Worm (Caenorhabditis elegans): Measurements from ENCODE around the gene gtf-2A2.

The gtf-2A2 gene

ce11 chrIII:12616990-12617393 lies 7.6 kb upstream of the gtf-2A2 start (continued):
- TF ChIP-seq nhr-71 (tag; optimal IDR thresholded peaks at IDR 0.05) (peak; percentile 89), ama-1 (optimal IDR thresholded peaks at IDR 0.05) (no peak), nhr-77 (tag; optimal IDR thresholded peaks at IDR 0.05) (peak; percentile 67), ztf-11 (tag; optimal IDR thresholded peaks at IDR 0.05) (no peak), snu-23 (GFP tag; optimal IDR thresholded peaks at IDR 0.05) (peak; percentile 73), zag-1 (tag; optimal IDR thresholded peaks at IDR 0.05) (no peak), Y116A8C.19 (tag; optimal IDR thresholded peaks at IDR 0.05; ENCODE audit: borderline replicate concordance) (no peak)

DNA sequence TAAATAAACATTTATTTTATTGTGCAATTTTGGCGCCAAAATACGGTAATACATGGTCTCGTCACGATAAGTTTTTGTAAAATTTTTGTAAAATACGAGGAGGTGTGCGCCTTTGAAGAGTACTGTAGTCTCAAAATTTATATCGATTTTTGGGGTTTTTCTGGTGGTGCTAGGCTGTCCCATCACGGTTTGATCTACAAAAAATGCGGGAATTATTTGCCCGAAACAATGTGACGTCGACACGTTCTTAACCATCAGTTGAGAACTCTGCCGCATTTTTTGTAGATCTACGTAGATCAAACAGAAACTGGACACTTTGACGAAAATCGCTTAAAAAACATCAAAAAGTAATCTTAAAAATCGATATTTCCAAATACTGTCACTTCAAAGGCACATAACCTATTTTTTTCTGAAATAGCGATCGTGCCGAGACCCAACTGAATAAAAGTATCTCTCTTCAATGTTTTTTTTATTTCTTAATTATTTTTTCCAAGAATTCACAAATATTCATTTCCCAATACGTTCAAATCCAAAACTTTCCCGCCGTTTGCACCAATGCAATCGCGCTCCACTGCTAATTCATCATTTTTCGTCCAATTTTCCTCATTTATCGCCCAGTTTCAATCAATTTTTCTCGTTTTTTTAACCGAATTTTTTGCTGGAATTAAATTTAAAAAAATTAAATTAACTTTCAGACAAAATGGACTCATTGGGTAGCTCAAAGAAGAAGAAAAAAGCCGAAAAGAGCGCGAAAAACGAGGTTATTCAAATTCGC lies 1.5 kb downstream of the gtf-2A2 start, which contains the start of gene pqn-80:
pqn-80 (plus strand) TSS at position 694 of the 775 bp plus-strand sequence.
- TF ChIP-seq snu-23 (GFP tag; optimal IDR thresholded peaks at IDR 0.05): peak; percentile 74
- TF ChIP-seq efl-3 (GFP tag; optimal IDR thresholded peaks at IDR 0.05): no peak
- TF ChIP-seq pag-3 (tag; optimal IDR thresholded peaks at IDR 0.05; ENCODE audit: borderline replicate concordance, insufficient read depth): no peak
- no peak for TF ChIP-seq ces-1 (GFP tag; optimal IDR thresholded peaks at IDR 0.05)
- TF ChIP-seq alr-1 (tag; optimal IDR thresholded peaks at IDR 0.05; ENCODE audit: borderline replicate concordance): no peak
- peak; percentile 67 for TF ChIP-seq unc-130 (tag; optimal IDR thresholded peaks at IDR 0.05)
- peak; percentile 71 for TF ChIP-seq dsc-1 (tag; optimal IDR thresholded peaks at IDR 0.05)
- no peak for TF ChIP-seq ceh-63 (GFP tag; optimal IDR thresholded peaks at IDR 0.05)
- TF ChIP-seq aha-1 (tag; optimal IDR thresholded peaks at IDR 0.05): no peak
- peak; percentile 43 for TF ChIP-seq blmp-1 (tag; optimal IDR thresholded peaks at IDR 0.05)
- no peak for TF ChIP-seq mab-9 (GFP tag; IDR thresholded peaks at IDR 0.05)
- peak; percentile 96 to 97 for TF ChIP-seq efl-1 (optimal IDR thresholded peaks at IDR 0.05)
- peak; percentile 95 to 100 for TF ChIP-seq efl-1 (GFP tag; optimal IDR thresholded peaks at IDR 0.05 in 1 of 2)
- peak; percentile 93 to 97 for TF ChIP-seq lin-35 (GFP tag; optimal IDR thresholded peaks at IDR 0.05)
- peak; percentile 65 for TF ChIP-seq nhr-85 (tag)
- no peak for TF ChIP-seq zag-1 (tag; optimal IDR thresholded peaks at IDR 0.05)
- no peak for TF ChIP-seq ama-1 (optimal IDR thresholded peaks at IDR 0.05)
- TF ChIP-seq nhr-90 (tag; optimal IDR thresholded peaks at IDR 0.05; ENCODE audit: poor library complexity): peak; percentile 52
- no peak for TF ChIP-seq Y116A8C.19 (tag; optimal IDR thresholded peaks at IDR 0.05; ENCODE audit: borderline replicate concordance)
- no peak for TF ChIP-seq nhr-12 (tag; optimal IDR thresholded peaks at IDR 0.05)
- no peak for TF ChIP-seq nhr-84 (tag; optimal IDR thresholded peaks at IDR 0.05)
- TF ChIP-seq hlh-17 (GFP tag; optimal IDR thresholded peaks at IDR 0.05; ENCODE audit: borderline replicate concordance): no peak
- peak; percentile 32 for TF ChIP-seq aly-2 (tag; optimal IDR thresholded peaks at IDR 0.05)
- no peak for TF ChIP-seq unc-30 (tag; optimal IDR thresholded peaks at IDR 0.05)
- peak; percentile 17 for TF ChIP-seq sox-4 (tag; optimal IDR thresholded peaks at IDR 0.05)
- no peak for TF ChIP-seq isw-1 (GFP tag; IDR thresholded peaks at IDR 0.05)
- 0 out of 2 replicates have a peak, but pooled peaks have one; percentile 24 for TF ChIP-seq nhr-19 (GFP tag; conservative IDR thresholded peaks at IDR 0.05)
- peak; percentile 1 for TF ChIP-seq nhr-77 (tag; optimal IDR thresholded peaks at IDR 0.05)
- TF ChIP-seq C16A3.4 (tag; optimal IDR thresholded peaks at IDR 0.05): peak; percentile 65
- TF ChIP-seq ceh-8 (GFP tag; optimal IDR thresholded peaks at IDR 0.05): no peak
- TF ChIP-seq nhr-76 (tag; optimal IDR thresholded peaks at IDR 0.05): no peak
- TF ChIP-seq rnt-1 (tag; optimal IDR thresholded peaks at IDR 0.05): no peak
- no peak for TF ChIP-seq ceh-88 (GFP tag; IDR thresholded peaks at IDR 0.05)
- peak; percentile 65 for TF ChIP-seq mep-1 (tag; optimal IDR thresholded peaks at IDR 0.05)
- no peak for TF ChIP-seq egl-27 (tag; optimal IDR thresholded peaks at IDR 0.05)
- TF ChIP-seq zip-4 (GFP tag; optimal IDR thresholded peaks at IDR 0.05): no peak
- no peak for TF ChIP-seq elt-2 (tag; optimal IDR thresholded peaks at IDR 0.05)
- TF ChIP-seq snpc-4 (tag; optimal IDR thresholded peaks at IDR 0.05): no peak
- TF ChIP-seq nhr-237 (tag; optimal IDR thresholded peaks at IDR 0.05): no peak
- no peak for TF ChIP-seq mdl-1 (tag; optimal IDR thresholded peaks at IDR 0.05)
- peak; percentile 22 for TF ChIP-seq fos-1 (tag; optimal IDR thresholded peaks at IDR 0.05)
- TF ChIP-seq unc-62 (GFP tag; optimal IDR thresholded peaks at IDR 0.05): no peak
- no peak for TF ChIP-seq C34B4.2 (tag; optimal IDR thresholded peaks at IDR 0.05)
- TF ChIP-seq ceh-82 (tag; optimal IDR thresholded peaks at IDR 0.05): peak; percentile 15 to 57 (median 26)
- no peak for TF ChIP-seq hlh-4 (tag; optimal IDR thresholded peaks at IDR 0.05)
- no peak for TF ChIP-seq sptf-1 (tag; optimal IDR thresholded peaks at IDR 0.05)
- peak; percentile 15 for TF ChIP-seq unc-86 (tag; optimal IDR thresholded peaks at IDR 0.05)

Data from whole organism, L1 larva.